Fruit fly (Drosophila melanogaster) whole organism, adult: ENCODE measurements around the gene CG11317.
A peak's percentile ranks its signal among the peaks of the same experiment; 100 is the strongest.

Source experiments
- CG11617 ChIP-seq: fragments of 200-800 bp; sonication (Bioruptor generic); optimal IDR thresholded peaks from 2 replicates; lab custom pipeline; 2017; ENCODE audit warnings: mild to moderate bottlenecking, missing biosample characterization, missing genetic modification reagents, missing genetic modification characterization
- CG12768 ChIP-seq: fragments of 200-800 bp; sonication (Bioruptor generic); optimal IDR thresholded peaks from 2 replicates; lab custom pipeline; 2017; ENCODE audit warnings: missing biosample characterization, missing genetic modification characterization, mild to moderate bottlenecking, moderate library complexity, missing genetic modification reagents
- CG14711 ChIP-seq: fragments of 200-800 bp; sonication (Bioruptor generic); optimal IDR thresholded peaks from 2 replicates; lab custom pipeline; 2018; ENCODE audit warnings: missing biosample characterization, mild to moderate bottlenecking, missing genetic modification characterization, moderate library complexity
- CG1620 ChIP-seq: fragments of 200-800 bp; sonication (Bioruptor generic); optimal IDR thresholded peaks from 2 replicates; lab custom pipeline; 2016; ENCODE audit warnings: missing biosample characterization, missing genetic modification characterization
- CG7045 ChIP-seq: fragments of 200-800 bp; sonication (Bioruptor generic); optimal IDR thresholded peaks from 2 replicates; lab custom pipeline; 2017; ENCODE audit warnings: missing biosample characterization, mild to moderate bottlenecking, missing genetic modification characterization
- Clk ChIP-seq: fragments of 200-800 bp; sonication (Bioruptor generic); optimal IDR thresholded peaks from 2 replicates; lab custom pipeline; 2017; ENCODE audit warnings: missing biosample characterization, missing genetic modification characterization
- Mnt ChIP-seq: fragments of 200-800 bp; sonication (Bioruptor generic); optimal IDR thresholded peaks from 2 replicates; lab custom pipeline; 2016; ENCODE audit warnings: missing biosample characterization, mild to moderate bottlenecking, missing genetic modification characterization
- cic ChIP-seq: fragments of 200-800 bp; sonication (Bioruptor generic); optimal IDR thresholded peaks from 2 replicates; lab custom pipeline; 2017; ENCODE audit warnings: missing biosample characterization, mild to moderate bottlenecking, missing genetic modification characterization, moderate library complexity
- kay ChIP-seq: fragments of 200-800 bp; sonication (Bioruptor generic); peaks from one replicate; lab custom pipeline; 2016; ENCODE audit warnings: missing biosample characterization, missing genetic modification characterization, borderline replicate concordance
- toe ChIP-seq: fragments of 200-800 bp; sonication (Bioruptor generic); optimal IDR thresholded peaks from 2 replicates; lab custom pipeline; 2016; ENCODE audit warnings: missing biosample characterization, missing genetic modification characterization

- no peak for TF ChIP-seq CG11617 (GFP tag; lab: Kevin White, UChicago)
- TF ChIP-seq CG1620 (GFP tag; lab: Kevin White, UChicago), result no peak
- TF ChIP-seq CG12768 (GFP tag; lab: Kevin White, UChicago), result no peak
- TF ChIP-seq CG7045, result no peak
- no peak for TF ChIP-seq CG14711 (tag; lab: Kevin White, UChicago)
- no peak for TF ChIP-seq toe
- peak; percentile 8 for TF ChIP-seq kay (GFP tag; lab: Kevin White, UChicago)
- no peak for TF ChIP-seq Mnt (GFP tag; lab: Kevin White, UChicago)
- no peak for TF ChIP-seq cic
- no peak for TF ChIP-seq Clk (GFP tag; lab: Kevin White, UChicago)
Observed at dm6 chr3R:31062344-31062964, 34.7 kb downstream of the CG11317 start.
